Worm (Caenorhabditis elegans) whole organism, young adult: ENCODE measurements around the gene Y41D4B.17.

Experiments
- B0336.3 ChIP-seq: fragments of 200-800 bp; sonication (Bioruptor generic); IDR thresholded peaks from 2 replicates; pipeline ENCODE4 v1.3.6; 2022; ENCODE audit warnings: missing genetic modification characterization, missing compliant biosample characterization
- C17E4.6 ChIP-seq: fragments of 200-800 bp; sonication (Bioruptor generic); IDR thresholded peaks from 2 replicates; pipeline ENCODE4 v1.3.6; 2022; ENCODE audit warnings: missing genetic modification reagents, missing genetic modification characterization, missing compliant biosample characterization
- F33H1.4 ChIP-seq: fragments of 200-800 bp; sonication (Bioruptor generic); IDR thresholded peaks from 2 replicates; pipeline ENCODE4 v1.3.6; 2022; ENCODE audit warnings: missing genetic modification reagents, missing genetic modification characterization, missing compliant biosample characterization
- F49E8.2 ChIP-seq: sonication (generic microtip); optimal IDR thresholded peaks from 3 replicates; lab custom pipeline; 2017; ENCODE audit warnings: missing genetic modification characterization, mild to moderate bottlenecking, missing compliant biosample characterization, antibody characterized with exemption, moderate library complexity; ENCODE audit not compliant: insufficient read depth
- F52B5.7 ChIP-seq: sonication (generic microtip); optimal IDR thresholded peaks from 2 replicates; lab custom pipeline; 2016; ENCODE audit warnings: mild to moderate bottlenecking, missing genetic modification characterization, missing compliant biosample characterization
- K12H6.12 ChIP-seq: fragments of 200-800 bp; sonication (Bioruptor generic); optimal IDR thresholded peaks from 2 replicates; lab custom pipeline; 2018; ENCODE audit warnings: mild to moderate bottlenecking, missing genetic modification characterization, missing compliant biosample characterization
- T26A5.8 ChIP-seq: sonication (generic microtip); optimal IDR thresholded peaks from 2 replicates; lab custom pipeline; 2016; ENCODE audit warnings: missing genetic modification characterization, missing compliant biosample characterization
- Y53F4B.3 ChIP-seq: fragments of 200-800 bp; sonication (Bioruptor generic); IDR thresholded peaks from 2 replicates; pipeline ENCODE4 v1.3.6; 2022; ENCODE audit warnings: missing genetic modification reagents, missing genetic modification characterization, missing compliant biosample characterization
- Y53G8AR.9 ChIP-seq: fragments of 200-800 bp; sonication (Bioruptor generic); conservative IDR thresholded peaks from 2 replicates; pipeline ENCODE4 v1.3.6; 2022; ENCODE audit warnings: missing genetic modification reagents, missing genetic modification characterization, missing compliant biosample characterization
- atf-7 ChIP-seq: sonication (generic microtip); optimal IDR thresholded peaks from 2 replicates; lab custom pipeline; 2017; ENCODE audit warnings: mild to moderate bottlenecking, missing genetic modification characterization, missing compliant biosample characterization
- cebp-2 ChIP-seq: fragments of 200-800 bp; sonication (Bioruptor generic); IDR thresholded peaks from 2 replicates; pipeline ENCODE4 v1.3.6; 2022; ENCODE audit warnings: missing genetic modification characterization, missing compliant biosample characterization
- ceh-79 ChIP-seq: sonication (generic microtip); optimal IDR thresholded peaks from 2 replicates; lab custom pipeline; 2017; ENCODE audit warnings: mild to moderate bottlenecking, missing genetic modification characterization, missing compliant biosample characterization
- ceh-91 ChIP-seq: fragments of 200-800 bp; sonication (Bioruptor generic); IDR thresholded peaks from 2 replicates; pipeline ENCODE4 v1.3.6; 2022; ENCODE audit warnings: missing genetic modification reagents, missing genetic modification characterization, missing compliant biosample characterization
- dox-1 ChIP-seq: fragments of 200-800 bp; sonication (Bioruptor generic); IDR thresholded peaks from 2 replicates; pipeline ENCODE4 v1.3.6; 2022; ENCODE audit warnings: missing genetic modification reagents, missing genetic modification characterization, missing compliant biosample characterization
- efl-1 ChIP-seq: fragments of 150-350 bp; optimal IDR thresholded peaks from 2 replicates; lab custom pipeline; 2014; ENCODE audit warnings: missing biosample characterization, missing genetic modification reagents, missing genetic modification characterization
- gei-17 ChIP-seq: fragments of 200-800 bp; sonication (Bioruptor generic); optimal IDR thresholded peaks from 2 replicates; lab custom pipeline; 2018; ENCODE audit warnings: mild to moderate bottlenecking, missing genetic modification characterization, missing compliant biosample characterization
- hlh-26 ChIP-seq: fragments of 200-800 bp; sonication (Bioruptor generic); conservative IDR thresholded peaks from 2 replicates; pipeline ENCODE4 v1.3.6; 2022; ENCODE audit warnings: missing genetic modification reagents, missing genetic modification characterization, missing compliant biosample characterization
- hrde-1 ChIP-seq: sonication (generic microtip); optimal IDR thresholded peaks from 2 replicates; lab custom pipeline; 2016; ENCODE audit warnings: missing genetic modification characterization, mild to moderate bottlenecking, missing compliant biosample characterization, moderate library complexity, missing genotype, missing genetic modification reagents, borderline replicate concordance
- hsf-1 ChIP-seq: fragments of 200-800 bp; sonication (Bioruptor generic); IDR thresholded peaks from 2 replicates; pipeline ENCODE4 v1.3.6; 2022; ENCODE audit warnings: missing genetic modification reagents, missing genetic modification characterization, missing compliant biosample characterization
- let-607 ChIP-seq, 2 experiments: fragments of 200-800 bp in 1 of 2; sonication (Bioruptor generic) in 1 of 2; sonication (generic microtip) in 1 of 2; optimal IDR thresholded peaks; 2 replicates each; lab custom pipeline; 2016 to 2018; ENCODE audit warnings: mild to moderate bottlenecking in 2 of 2, missing compliant biosample characterization in 2 of 2, missing genetic modification characterization in 2 of 2, moderate library complexity in 2 of 2, missing genotype in 1 of 2
- lin-54 ChIP-seq: fragments of 200-800 bp; sonication (Bioruptor generic); optimal IDR thresholded peaks from 2 replicates; lab custom pipeline; 2018; ENCODE audit warnings: mild to moderate bottlenecking, missing genetic modification characterization, missing compliant biosample characterization
- lsl-1 ChIP-seq: fragments of 200-800 bp; sonication (Bioruptor generic); optimal IDR thresholded peaks from 2 replicates; lab custom pipeline; 2018; ENCODE audit warnings: mild to moderate bottlenecking, missing genetic modification characterization, moderate library complexity, missing compliant biosample characterization
- madf-3 ChIP-seq: fragments of 200-800 bp; sonication (Bioruptor generic); IDR thresholded peaks from 2 replicates; pipeline ENCODE4 v1.3.6; 2022; ENCODE audit warnings: missing genetic modification reagents, missing genetic modification characterization, missing compliant biosample characterization
- madf-6 ChIP-seq: fragments of 200-800 bp; sonication (Bioruptor generic); IDR thresholded peaks from 2 replicates; pipeline ENCODE4 v1.3.6; 2022; ENCODE audit warnings: missing genetic modification reagents, missing genetic modification characterization, missing compliant biosample characterization
- mes-4 ChIP-seq: sonication (generic microtip); optimal IDR thresholded peaks from 2 replicates; lab custom pipeline; 2016; ENCODE audit warnings: missing genotype, missing genetic modification characterization, missing compliant biosample characterization
- nfya-2 ChIP-seq: fragments of 200-800 bp; sonication (Bioruptor generic); IDR thresholded peaks from 2 replicates; pipeline ENCODE4 v1.3.6; 2022; ENCODE audit warnings: missing genetic modification reagents, missing genetic modification characterization, missing compliant biosample characterization
- nhr-179 ChIP-seq: sonication (generic microtip); optimal IDR thresholded peaks from 2 replicates; lab custom pipeline; 2016; ENCODE audit warnings: mild to moderate bottlenecking, missing genetic modification characterization, missing compliant biosample characterization
- nhr-27 ChIP-seq: fragments of 200-800 bp; sonication (Bioruptor generic); optimal IDR thresholded peaks from 2 replicates; lab custom pipeline; 2018; ENCODE audit warnings: mild to moderate bottlenecking, missing genetic modification characterization, moderate library complexity, missing compliant biosample characterization
- nhr-80 ChIP-seq: sonication (generic microtip); optimal IDR thresholded peaks from 2 replicates; lab custom pipeline; 2016; ENCODE audit warnings: missing genetic modification characterization, missing compliant biosample characterization
- pbrm-1 ChIP-seq: fragments of 200-800 bp; sonication (Bioruptor generic); IDR thresholded peaks from 2 replicates; pipeline ENCODE4 v1.3.6; 2022; ENCODE audit warnings: missing genetic modification reagents, missing genetic modification characterization, missing compliant biosample characterization
- snpc-1.1 ChIP-seq: sonication (generic microtip); optimal IDR thresholded peaks from 2 replicates; lab custom pipeline; 2017; ENCODE audit warnings: missing genetic modification characterization, mild to moderate bottlenecking, missing compliant biosample characterization, antibody characterized with exemption, moderate library complexity, missing genotype, missing genetic modification reagents; ENCODE audit not compliant: insufficient read depth
- snpc-3.4 ChIP-seq: sonication (generic microtip); optimal IDR thresholded peaks from 2 replicates; lab custom pipeline; 2017; ENCODE audit warnings: missing genetic modification characterization, mild to moderate bottlenecking, missing compliant biosample characterization, antibody characterized with exemption, moderate library complexity, missing genotype, missing genetic modification reagents
- somi-1 ChIP-seq: fragments of 200-800 bp; sonication (Bioruptor generic); optimal IDR thresholded peaks from 2 replicates; lab custom pipeline; 2018; ENCODE audit warnings: mild to moderate bottlenecking, missing genetic modification characterization, missing compliant biosample characterization
- ztf-22 ChIP-seq: fragments of 200-800 bp; sonication (Bioruptor generic); optimal IDR thresholded peaks from 2 replicates; lab custom pipeline; 2018; ENCODE audit warnings: mild to moderate bottlenecking, missing genetic modification characterization, moderate library complexity, missing compliant biosample characterization
- ztf-28 ChIP-seq: fragments of 200-800 bp; sonication (Bioruptor generic); IDR thresholded peaks from 2 replicates; pipeline ENCODE4 v1.3.6; 2022; ENCODE audit warnings: missing genetic modification reagents, missing genetic modification characterization, missing compliant biosample characterization

The Y41D4B.17 gene

ce11 chrIV:1595802-1596201, 35.9 kb downstream of the Y41D4B.17 start, which contains the start of gene npp-8 (continued):
- TF ChIP-seq pbrm-1, result peak; percentile 86
- peak; percentile 50 for TF ChIP-seq nhr-80 (tag; lab: Kevin White, UChicago)
- TF ChIP-seq hsf-1 (GFP tag; lab: Robert Waterston, UW), result peak; percentile 58

ce11 chrIV:1597018-1597417, 37.1 kb downstream of the Y41D4B.17 start, which contains the start of gene ced-2:
Gene ced-2 (plus strand): TSS chrIV:1597318.
- TF ChIP-seq C17E4.6 (GFP tag; lab: Robert Waterston, UW), result no peak
- no peak for TF ChIP-seq ceh-79 (tag; lab: Kevin White, UChicago)
- TF ChIP-seq lsl-1 (GFP tag; lab: Kevin White, UChicago), result no peak
- TF ChIP-seq F52B5.7 (tag; lab: Kevin White, UChicago), result no peak
- no peak for TF ChIP-seq B0336.3 (GFP tag; lab: Robert Waterston, UW)
- no peak for TF ChIP-seq lin-54 (GFP tag; lab: Kevin White, UChicago)
- TF ChIP-seq madf-6 (GFP tag; lab: Robert Waterston, UW), result no peak
- TF ChIP-seq hrde-1 (tag; lab: Kevin White, UChicago), result no peak
- TF ChIP-seq efl-1, result no peak
- no peak for TF ChIP-seq hlh-26
- no peak for TF ChIP-seq T26A5.8 (tag; lab: Kevin White, UChicago)

- TF ChIP-seq nhr-27 (no peak), Y53G8AR.9 (no peak), F33H1.4 (GFP tag; lab: Robert Waterston, UW) (peak; percentile 67), hrde-1 (tag; lab: Kevin White, UChicago) (no peak), dox-1 (GFP tag; lab: Robert Waterston, UW) (no peak), ztf-22 (no peak), gei-17 (GFP tag; lab: Kevin White, UChicago) (no peak), somi-1 (GFP tag; lab: Kevin White, UChicago) (no peak), K12H6.12 (no peak)
These were observed 40.9 kb downstream of the Y41D4B.17 start for ce11 chrIV:1600784-1601183.

- TF ChIP-seq cebp-2 (no peak), F49E8.2 (tag; lab: Kevin White, UChicago) (no peak), ceh-91 (GFP tag; lab: Robert Waterston, UW) (no peak), snpc-3.4 (tag; lab: Kevin White, UChicago) (no peak), Y53F4B.3 (no peak), mes-4 (tag; lab: Kevin White, UChicago) (no peak), efl-1 (no peak), ztf-28 (GFP tag; lab: Robert Waterston, UW) (no peak), nfya-2 (GFP tag; lab: Robert Waterston, UW) (no peak), nhr-179 (tag; lab: Kevin White, UChicago) (no peak)
These were observed 41.5 kb downstream of the Y41D4B.17 start, which contains the start of gene set-23 for ce11 chrIV:1601357-1601756. Gene set-23 (plus strand): TSS chrIV:1601657.

ce11 chrIV:1602936-1603457, 43.1 kb downstream of the Y41D4B.17 start:
- TF ChIP-seq madf-3 (GFP tag; lab: Robert Waterston, UW), result no peak
- no peak for TF ChIP-seq efl-1
- no peak for TF ChIP-seq snpc-1.1 (tag; lab: Kevin White, UChicago)
- TF ChIP-seq let-607 (tag; optimal IDR thresholded peaks at IDR 0.05; lab: Kevin White, UChicago), result no peak
- no peak for TF ChIP-seq atf-7
- TF ChIP-seq dox-1 (GFP tag; lab: Robert Waterston, UW), result no peak
- TF ChIP-seq, all 124 proteins: peak for 0
